Worm (Caenorhabditis elegans) whole organism, L2 larva: ENCODE data around the gene F42G2.5.

ENCODE experiments used
- F13H6.1 ChIP-seq: sonication (generic microtip); optimal IDR thresholded peaks from 2 replicates; lab custom pipeline; 2016; ENCODE audit warnings: missing genetic modification characterization, missing compliant biosample characterization
- R02D3.7 ChIP-seq: fragments of 150-350 bp; optimal IDR thresholded peaks from 2 replicates; lab custom pipeline; 2014; ENCODE audit warnings: missing biosample characterization, missing genetic modification characterization
- aly-2 ChIP-seq: fragments of 150-350 bp; optimal IDR thresholded peaks from 2 replicates; lab custom pipeline; 2014; ENCODE audit warnings: missing biosample characterization, missing genetic modification characterization
- ama-1 ChIP-seq: fragments of 150-350 bp; optimal IDR thresholded peaks from 2 replicates; lab custom pipeline; 2018; ENCODE audit warnings: inconsistent platforms
- blmp-1 ChIP-seq: sonication (generic microtip); optimal IDR thresholded peaks from 2 replicates; lab custom pipeline; 2017; ENCODE audit warnings: missing genetic modification characterization, mild to moderate bottlenecking, missing compliant biosample characterization, antibody characterized with exemption, moderate library complexity; ENCODE audit not compliant: insufficient read depth
- ceh-16 ChIP-seq: fragments of 150-350 bp; optimal IDR thresholded peaks from 2 replicates; lab custom pipeline; 2014; ENCODE audit warnings: missing biosample characterization, missing genetic modification characterization
- ceh-82 ChIP-seq: fragments of 150-350 bp; optimal IDR thresholded peaks from 2 replicates; lab custom pipeline; 2014; ENCODE audit warnings: missing biosample characterization, missing genetic modification characterization
- crh-2 ChIP-seq: sonication (generic microtip); optimal IDR thresholded peaks from 2 replicates; lab custom pipeline; 2017; ENCODE audit warnings: missing biosample characterization, missing genetic modification characterization
- egl-27 ChIP-seq: sonication (generic microtip); optimal IDR thresholded peaks from 3 replicates; lab custom pipeline; 2017; ENCODE audit warnings: missing biosample characterization, missing genetic modification reagents, missing genetic modification characterization
- elt-1 ChIP-seq: fragments of 150-350 bp; optimal IDR thresholded peaks from 2 replicates; lab custom pipeline; 2014; ENCODE audit warnings: missing biosample characterization, missing genetic modification characterization
- elt-3 ChIP-seq: sonication (generic microtip); optimal IDR thresholded peaks from 2 replicates; lab custom pipeline; 2017; ENCODE audit warnings: missing biosample characterization, missing genetic modification characterization
- fos-1 ChIP-seq: fragments of 150-350 bp; optimal IDR thresholded peaks from 2 replicates; lab custom pipeline; 2014; ENCODE audit warnings: missing biosample characterization, missing genetic modification characterization
- gmeb-1 ChIP-seq: fragments of 150-350 bp; optimal IDR thresholded peaks from 2 replicates; lab custom pipeline; 2014; ENCODE audit warnings: missing biosample characterization, missing genetic modification characterization
- lin-11 ChIP-seq: fragments of 150-350 bp; sonication (generic microtip); optimal IDR thresholded peaks from 2 replicates; lab custom pipeline; 2014; ENCODE audit warnings: missing biosample characterization, missing genetic modification characterization, inconsistent platforms, mixed read lengths
- lin-13 ChIP-seq: fragments of 150-350 bp; optimal IDR thresholded peaks from 2 replicates; lab custom pipeline; 2014; ENCODE audit warnings: missing biosample characterization, missing genetic modification reagents, missing genetic modification characterization
- lin-39 ChIP-seq: fragments of 150-350 bp; optimal IDR thresholded peaks from 2 replicates; lab custom pipeline; 2014; ENCODE audit warnings: missing biosample characterization, missing genetic modification reagents, missing genetic modification characterization
- lsy-2 ChIP-seq, 2 experiments: fragments of 150-350 bp in 1 of 2; sonication (generic microtip) in 1 of 2; optimal IDR thresholded peaks; 2 replicates each; lab custom pipeline; 2014 to 2017; ENCODE audit warnings: missing biosample characterization in 2 of 2, missing genetic modification characterization in 2 of 2
- mab-5 ChIP-seq: fragments of 150-350 bp; optimal IDR thresholded peaks from 2 replicates; lab custom pipeline; 2014; ENCODE audit warnings: missing biosample characterization, missing genetic modification characterization
- mbf-1 ChIP-seq: sonication (generic microtip); optimal IDR thresholded peaks from 2 replicates; lab custom pipeline; 2017; ENCODE audit warnings: missing biosample characterization, missing genetic modification characterization
- mdl-1 ChIP-seq, 2 experiments: fragments of 150-350 bp in 1 of 2; sonication (generic microtip) in 1 of 2; optimal IDR thresholded peaks; 2 replicates each; lab custom pipeline; 2017; ENCODE audit warnings: missing biosample characterization in 2 of 2, missing genetic modification characterization in 2 of 2
- nhr-11 ChIP-seq: fragments of 150-350 bp; optimal IDR thresholded peaks from 2 replicates; lab custom pipeline; 2014; ENCODE audit warnings: missing biosample characterization, missing genetic modification characterization
- nhr-12 ChIP-seq: fragments of 150-350 bp; optimal IDR thresholded peaks from 2 replicates; lab custom pipeline; 2014; ENCODE audit warnings: missing biosample characterization, missing genetic modification characterization
- nhr-129 ChIP-seq: fragments of 150-350 bp; optimal IDR thresholded peaks from 2 replicates; lab custom pipeline; 2014; ENCODE audit warnings: missing biosample characterization, missing genetic modification characterization
- nhr-21 ChIP-seq: fragments of 150-350 bp; optimal IDR thresholded peaks from 2 replicates; lab custom pipeline; 2014; ENCODE audit warnings: missing biosample characterization, missing genetic modification characterization
- nhr-237 ChIP-seq: fragments of 150-350 bp; optimal IDR thresholded peaks from 2 replicates; lab custom pipeline; 2014; ENCODE audit warnings: missing biosample characterization, missing genetic modification characterization
- nhr-25 ChIP-seq: fragments of 150-350 bp; sonication (generic microtip); optimal IDR thresholded peaks from 3 replicates; lab custom pipeline; 2014; ENCODE audit warnings: missing biosample characterization, missing genetic modification characterization
- nhr-77 ChIP-seq: fragments of 150-350 bp; optimal IDR thresholded peaks from 2 replicates; lab custom pipeline; 2014; ENCODE audit warnings: missing biosample characterization, missing genetic modification characterization
- peb-1 ChIP-seq: fragments of 150-350 bp; optimal IDR thresholded peaks from 2 replicates; lab custom pipeline; 2014; ENCODE audit warnings: missing biosample characterization, missing genetic modification characterization
- skn-1 ChIP-seq: sonication (generic microtip); optimal IDR thresholded peaks from 2 replicates; lab custom pipeline; 2017; ENCODE audit warnings: missing biosample characterization, missing genetic modification characterization
- sma-9 ChIP-seq, 2 experiments: fragments of 150-350 bp in 1 of 2; sonication (generic microtip) in 1 of 2; optimal IDR thresholded peaks; 2 replicates each; lab custom pipeline; 2014 to 2016; ENCODE audit warnings: missing genetic modification characterization in 2 of 2, mild to moderate bottlenecking in 1 of 2, missing biosample characterization in 1 of 2, missing compliant biosample characterization in 1 of 2, missing genetic modification reagents in 1 of 2, moderate library complexity in 1 of 2
- unc-55 ChIP-seq: fragments of 150-350 bp; sonication (generic microtip); optimal IDR thresholded peaks from 3 replicates; lab custom pipeline; 2014; ENCODE audit warnings: missing biosample characterization, missing genetic modification reagents, missing genetic modification characterization
- zag-1 ChIP-seq: fragments of 150-350 bp; optimal IDR thresholded peaks from 2 replicates; lab custom pipeline; 2014; ENCODE audit warnings: missing biosample characterization, missing genetic modification characterization
- ztf-1 ChIP-seq: fragments of 200-800 bp; sonication (Bioruptor generic); conservative IDR thresholded peaks from 2 replicates; pipeline ENCODE4 v1.3.6; 2022; ENCODE audit warnings: missing genetic modification characterization, missing compliant biosample characterization
- ztf-11 ChIP-seq: sonication (generic microtip); optimal IDR thresholded peaks from 2 replicates; lab custom pipeline; 2017; ENCODE audit warnings: missing biosample characterization, missing genetic modification characterization
- ztf-4 ChIP-seq: fragments of 150-350 bp; optimal IDR thresholded peaks from 2 replicates; lab custom pipeline; 2014; ENCODE audit warnings: missing biosample characterization, missing genetic modification characterization

F42G2.5 gene

DNA sequence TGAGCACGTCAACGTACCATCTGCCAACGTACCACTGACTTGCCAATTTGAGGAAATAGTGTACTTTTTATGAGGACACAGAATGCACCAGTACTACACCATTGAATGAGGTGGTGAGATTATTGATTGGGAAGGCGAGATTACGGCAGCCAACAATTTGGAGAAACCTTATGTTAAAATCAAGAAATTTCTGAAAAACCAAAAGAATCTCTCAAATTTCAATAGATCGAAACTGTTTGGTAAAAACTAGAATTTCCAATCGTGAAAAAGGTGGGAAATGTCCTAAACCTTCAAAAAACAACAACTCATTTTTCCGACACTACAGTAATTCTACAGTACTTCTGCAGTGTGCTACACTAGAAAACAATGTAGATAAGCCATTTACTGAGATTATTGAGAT is 14.2 kb upstream of the F42G2.5 start, which contains the start of gene ceh-86:
TSS of gene ceh-86 (minus strand) at position 101 of the 400 bp plus-strand sequence.
- no peak for TF ChIP-seq ceh-16
- no peak for TF ChIP-seq lsy-2 (tag; optimal IDR thresholded peaks at IDR 0.05; lab: Kevin White, UChicago)
- no peak for TF ChIP-seq mab-5 (tag; lab: Kevin White, UChicago)
- TF ChIP-seq unc-55 (GFP tag; lab: Kevin White, UChicago), result no peak
- no peak for TF ChIP-seq ztf-4 (tag; lab: Kevin White, UChicago)
- TF ChIP-seq elt-3, result no peak
- TF ChIP-seq egl-27, result no peak
- TF ChIP-seq zag-1 (tag; lab: Kevin White, UChicago), result no peak
- TF ChIP-seq, all 48 proteins: peak for 0

DNA sequence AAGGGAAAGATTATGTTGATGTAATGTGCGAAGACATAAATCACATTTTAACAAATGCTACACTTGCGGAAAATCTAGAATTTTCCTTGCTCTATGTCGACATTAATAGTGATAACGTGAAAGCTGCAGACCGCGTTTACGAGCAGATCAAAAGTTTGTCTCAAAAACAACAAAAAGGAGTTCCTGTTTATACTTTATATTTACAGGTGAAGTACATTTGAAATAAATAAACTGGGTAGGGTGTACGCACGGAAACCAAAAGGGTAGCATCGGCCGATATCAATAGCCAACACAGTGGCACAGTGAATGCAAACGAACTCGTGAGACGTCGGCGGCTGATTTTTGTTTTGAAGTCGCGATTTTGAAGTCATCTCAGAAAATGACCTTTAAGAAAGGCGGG is 4.6 kb upstream of the F42G2.5 start:
- TF ChIP-seq ceh-16 (no peak), sma-9 (GFP tag; optimal IDR thresholded peaks at IDR 0.05; lab: Kevin White, UChicago) (no peak), sma-9 (tag; optimal IDR thresholded peaks at IDR 0.05; lab: Kevin White, UChicago) (no peak), mdl-1 (tag; optimal IDR thresholded peaks at IDR 0.05; lab: Kevin White, UChicago) (no peak), nhr-12 (no peak), nhr-11 (no peak), ceh-82 (tag; lab: Kevin White, UChicago) (no peak), lin-11 (tag; lab: Kevin White, UChicago) (no peak)

DNA sequence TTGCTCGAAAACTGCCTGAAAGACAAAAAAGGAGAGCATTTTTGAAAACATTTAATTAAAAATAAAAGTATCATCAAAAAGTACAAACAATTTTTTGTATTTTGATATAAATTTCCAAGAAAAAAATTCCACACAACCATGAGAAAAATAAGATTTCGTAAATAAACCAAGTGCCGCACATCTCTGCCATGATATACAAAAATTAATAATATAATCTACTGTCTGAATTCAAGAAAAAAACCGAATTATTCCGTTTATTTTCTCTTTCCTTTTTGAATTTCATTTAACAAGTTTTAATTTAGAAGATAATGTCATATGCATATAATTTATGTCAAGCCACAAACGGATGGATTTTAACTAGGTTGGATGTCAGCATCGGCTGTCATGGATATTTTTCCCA is 4.1 kb upstream of the F42G2.5 start, which contains the start of gene F42G2.2:
TSS of gene F42G2.2 (plus strand) at position 301 of the 400 bp plus-strand sequence.
- TF ChIP-seq ama-1 (lab: Kevin White, UChicago) (no peak), blmp-1 (tag; lab: Kevin White, UChicago) (no peak), F13H6.1 (tag; lab: Kevin White, UChicago) (no peak), nhr-129 (tag; lab: Kevin White, UChicago) (no peak), lin-13 (no peak), egl-27 (no peak), lin-39 (tag; lab: Kevin White, UChicago) (no peak), ztf-4 (tag; lab: Kevin White, UChicago) (no peak), ceh-16 (no peak), lsy-2 (tag; optimal IDR thresholded peaks at IDR 0.05; lab: Kevin White, UChicago) (no peak), gmeb-1 (no peak)

DNA sequence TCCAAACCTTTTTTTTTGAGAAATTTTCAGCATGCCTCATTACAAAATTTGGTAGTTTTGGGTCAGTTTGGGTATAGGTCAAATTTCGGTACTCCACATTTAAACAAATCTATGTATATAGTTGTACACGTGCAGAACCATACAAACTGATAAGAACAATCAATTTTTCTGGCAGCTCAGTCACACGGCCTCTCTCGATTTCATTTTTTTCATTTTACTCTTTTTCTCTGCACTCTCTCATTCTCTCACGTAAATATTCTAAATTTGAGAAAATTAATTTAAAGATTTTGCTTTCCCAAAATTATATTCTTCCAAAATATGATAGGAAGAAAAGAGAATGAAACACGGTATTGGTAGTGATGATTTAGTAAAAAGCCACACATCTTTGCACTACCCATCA is 3.4 kb upstream of the F42G2.5 start:
- TF ChIP-seq peb-1 (tag; lab: Kevin White, UChicago), result no peak
- no peak for TF ChIP-seq mbf-1 (tag; lab: Kevin White, UChicago)
- no peak for TF ChIP-seq lsy-2 (tag; optimal IDR thresholded peaks at IDR 0.05; lab: Kevin White, UChicago)
- no peak for TF ChIP-seq elt-1 (tag; lab: Kevin White, UChicago)
- TF ChIP-seq nhr-21, result no peak
- no peak for TF ChIP-seq R02D3.7
- TF ChIP-seq nhr-77 (tag; lab: Kevin White, UChicago), result no peak
- no peak for TF ChIP-seq fos-1
- TF ChIP-seq nhr-25 (tag; lab: Kevin White, UChicago), result no peak
- TF ChIP-seq ztf-11 (tag; lab: Kevin White, UChicago), result no peak
- no peak for TF ChIP-seq nhr-129 (tag; lab: Kevin White, UChicago)
- TF ChIP-seq lin-11 (tag; lab: Kevin White, UChicago), result no peak
- TF ChIP-seq skn-1 (tag; lab: Kevin White, UChicago), result no peak
- no peak for TF ChIP-seq aly-2 (tag; lab: Kevin White, UChicago)
- no peak for TF ChIP-seq ama-1 (lab: Kevin White, UChicago)
- no peak for TF ChIP-seq crh-2 (tag; lab: Kevin White, UChicago)
- TF ChIP-seq ztf-1 (GFP tag; lab: Robert Waterston, UW), result no peak
- TF ChIP-seq nhr-237 (tag; lab: Kevin White, UChicago), result no peak
- TF ChIP-seq ztf-4 (tag; lab: Kevin White, UChicago), result no peak
- TF ChIP-seq, all 48 proteins: peak for 0

DNA sequence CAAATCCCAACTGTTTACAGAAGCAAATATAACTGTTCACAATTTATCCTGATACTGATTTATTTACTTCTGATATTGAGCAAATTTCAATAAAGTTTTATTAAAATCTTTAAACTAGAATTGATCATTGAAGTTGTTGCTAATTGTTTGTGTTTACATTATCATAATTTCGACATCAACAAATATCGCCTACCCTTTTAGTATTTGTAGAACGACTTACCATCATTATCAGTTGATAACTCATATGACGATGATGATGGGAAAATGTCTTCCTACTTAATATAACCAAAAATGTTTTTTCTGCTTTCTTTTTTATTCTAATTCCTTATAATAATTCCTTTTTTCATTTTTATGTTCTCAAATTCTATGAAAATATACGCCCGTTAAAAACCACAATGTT is 2.9 kb upstream of the F42G2.5 start:
- TF ChIP-seq nhr-129 (tag; lab: Kevin White, UChicago) (peak; percentile 76), fos-1 (peak; percentile 38), crh-2 (tag; lab: Kevin White, UChicago) (peak; percentile 2), gmeb-1 (peak; percentile 1), lsy-2 (tag; optimal IDR thresholded peaks at IDR 0.05; lab: Kevin White, UChicago) (no peak)
